Worm (Caenorhabditis elegans): ENCODE data around the gene C16A3.6.

C16A3.6 gene

DNA sequence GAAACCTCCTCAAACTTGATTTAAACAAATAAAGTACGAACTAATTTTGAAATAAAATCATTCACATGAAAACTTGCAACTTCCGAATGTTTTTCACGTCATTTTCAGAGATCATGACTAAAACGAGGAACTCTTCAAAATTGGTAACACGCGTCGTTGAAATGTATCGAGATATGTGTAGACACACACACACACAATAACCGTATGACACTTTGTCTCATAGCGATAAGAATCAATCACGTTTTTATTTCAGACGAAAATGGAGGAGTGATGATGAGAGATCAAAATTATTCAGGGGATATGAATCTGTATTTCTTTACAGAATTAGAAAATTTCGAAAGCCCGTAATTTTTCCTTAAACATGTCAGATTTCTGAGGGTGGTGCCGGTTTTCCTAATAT lies 43.7 kb downstream of the C16A3.6 start (continued):
- peak; percentile 34 for TF ChIP-seq elt-2 (tag; optimal IDR thresholded peaks at IDR 0.05)

DNA sequence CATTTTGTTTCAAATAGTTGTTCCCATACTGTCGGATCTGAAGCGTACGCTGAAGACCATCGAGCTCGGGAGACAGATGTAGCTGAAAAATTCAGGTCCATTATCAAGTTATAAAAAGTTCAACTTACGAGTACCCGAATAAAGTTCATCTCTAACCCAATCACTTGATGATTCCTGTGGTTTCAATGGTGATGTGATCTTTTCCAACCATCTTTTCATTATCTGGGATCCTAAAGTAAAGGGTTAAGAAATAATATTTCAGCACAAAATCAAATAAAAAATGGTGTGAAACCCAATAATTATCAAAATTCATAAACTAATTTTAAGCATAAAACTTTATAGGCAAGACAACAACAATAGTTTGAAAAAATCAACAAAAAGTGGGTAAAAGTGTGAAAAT lies 48.2 kb downstream of the C16A3.6 start, which contains the start of gene C05D11.8:
C05D11.8 (minus strand) TSS at position 101 of the 400 bp plus-strand sequence.
- TF ChIP-seq nhr-23 (tag; optimal IDR thresholded peaks at IDR 0.05): no peak
